Worm (Caenorhabditis elegans): ENCODE results near the gene bris-1.

- TF ChIP-seq nhr-12 (tag; optimal IDR thresholded peaks at IDR 0.05) (no peak), nhr-76 (tag; optimal IDR thresholded peaks at IDR 0.05) (no peak), lin-13 (tag; optimal IDR thresholded peaks at IDR 0.05) (no peak), elt-1 (tag; optimal IDR thresholded peaks at IDR 0.05; ENCODE audit: borderline replicate concordance, insufficient read depth) (no peak)
Observed at ce11 chrIV:3857999-3858552, 38.9 kb upstream of the bris-1 start.

Data from whole organism, mixed stage, embryonic.